Worm (Caenorhabditis elegans): ENCODE results near the gene R10F2.6.

The R10F2.6 gene

ce11 chrIII:2962878-2963540 lies 19.1 kb upstream of the R10F2.6 start:
- TF ChIP-seq ceh-48 (tag; optimal IDR thresholded peaks at IDR 0.05) = peak; percentile 64

ce11 chrIII:2961840-2962239 lies 17.9 kb upstream of the R10F2.6 start:
- TF ChIP-seq ceh-48 (tag; optimal IDR thresholded peaks at IDR 0.05) = peak; percentile 42
- TF ChIP-seq npax-4 (tag; optimal IDR thresholded peaks at IDR 0.05) = no peak
- no peak for TF ChIP-seq K09A11.1 (tag; optimal IDR thresholded peaks at IDR 0.05; ENCODE audit: insufficient read depth)

ce11 chrIII:2960740-2961361 lies 17.0 kb upstream of the R10F2.6 start:
- peak; percentile 100 for TF ChIP-seq ceh-48 (tag; optimal IDR thresholded peaks at IDR 0.05)

- no peak for TF ChIP-seq ztf-16 (tag; optimal IDR thresholded peaks at IDR 0.05)
Measured at ce11 chrIII:2952437-2952836, 8.5 kb upstream of the R10F2.6 start.

- TF ChIP-seq ceh-45 (GFP tag; IDR thresholded peaks at IDR 0.05) (no peak), elt-2 (tag; optimal IDR thresholded peaks at IDR 0.05) (peak; percentile 66)
Measured at ce11 chrIII:2948310-2948961, 4.5 kb upstream of the R10F2.6 start.

- TF ChIP-seq nhr-232 (tag; optimal IDR thresholded peaks at IDR 0.05) (no peak), ama-1 (optimal IDR thresholded peaks at IDR 0.05) (no peak), ceh-24 (tag; optimal IDR thresholded peaks at IDR 0.05) (no peak), sox-4 (tag; optimal IDR thresholded peaks at IDR 0.05) (no peak), nfya-1 (tag; optimal IDR thresholded peaks at IDR 0.05) (peak; percentile 1), ceh-6 (GFP tag; optimal IDR thresholded peaks at IDR 0.05) (no peak)
Measured at ce11 chrIII:2947251-2947650, 3.4 kb upstream of the R10F2.6 start.

- TF ChIP-seq unc-55 (GFP tag; optimal IDR thresholded peaks at IDR 0.05) = no peak
- TF ChIP-seq mec-3 (tag; optimal IDR thresholded peaks at IDR 0.05; ENCODE audit: borderline replicate concordance) = no peak
- TF ChIP-seq unc-42 (tag; optimal IDR thresholded peaks at IDR 0.05) = no peak
- TF ChIP-seq ceh-19 (GFP tag; optimal IDR thresholded peaks at IDR 0.05) = no peak
- no peak for TF ChIP-seq dve-1 (tag; optimal IDR thresholded peaks at IDR 0.05)
- TF ChIP-seq sox-4 (tag; optimal IDR thresholded peaks at IDR 0.05) = no peak
- TF ChIP-seq gmeb-2 (tag; optimal IDR thresholded peaks at IDR 0.05) = no peak
- no peak for TF ChIP-seq rnt-1 (tag; optimal IDR thresholded peaks at IDR 0.05)
- TF ChIP-seq tbx-7 (tag; optimal IDR thresholded peaks at IDR 0.05) = no peak
- no peak for TF ChIP-seq ztf-16 (tag; optimal IDR thresholded peaks at IDR 0.05)
- TF ChIP-seq pha-2 (tag; optimal IDR thresholded peaks at IDR 0.05) = no peak
- TF ChIP-seq ceh-24 (tag; optimal IDR thresholded peaks at IDR 0.05) = no peak
Measured at ce11 chrIII:2946626-2947168, 2.8 kb upstream of the R10F2.6 start, which contains the start of gene H05C05.1. TSS of gene H05C05.1 (plus strand) at chrIII:2947118.

ce11 chrIII:2946101-2946500 lies 2.2 kb upstream of the R10F2.6 start, which contains the start of gene H05C05.4:
TSS of gene H05C05.4 (minus strand) at chrIII:2946201.
- TF ChIP-seq ceh-2 (tag; optimal IDR thresholded peaks at IDR 0.05) (no peak), K02D7.2 (tag; optimal IDR thresholded peaks at IDR 0.05) (no peak), ahr-1 (tag; optimal IDR thresholded peaks at IDR 0.05) (no peak), ttx-3 (tag; optimal IDR thresholded peaks at IDR 0.05) (no peak), ceh-18 (tag; optimal IDR thresholded peaks at IDR 0.05) (no peak), fkh-6 (tag; optimal IDR thresholded peaks at IDR 0.05) (no peak)

Data from whole organism, late embryonic.